Worm (Caenorhabditis elegans) whole organism, mixed stage, embryonic: ENCODE results near the gene ser-6.

Experiments used
- ces-1 ChIP-seq: fragments of 150-350 bp; optimal IDR thresholded peaks from 2 replicates; lab custom pipeline; 2014; ENCODE audit warnings: missing biosample characterization, missing genetic modification reagents, missing genetic modification characterization
- elt-1 ChIP-seq: sonication (generic microtip); optimal IDR thresholded peaks from 2 replicates; lab custom pipeline; 2017; ENCODE audit warnings: missing genetic modification characterization, mild to moderate bottlenecking, missing compliant biosample characterization, antibody characterized with exemption, moderate library complexity, borderline replicate concordance; ENCODE audit not compliant: insufficient read depth
- lsy-2 ChIP-seq: fragments of 150-350 bp; optimal IDR thresholded peaks from 2 replicates; lab custom pipeline; 2014; ENCODE audit warnings: missing biosample characterization, missing genetic modification characterization
- nhr-76 ChIP-seq: sonication (generic microtip); optimal IDR thresholded peaks from 2 replicates; lab custom pipeline; 2017; ENCODE audit warnings: missing biosample characterization, missing genetic modification characterization
- unc-62 ChIP-seq: fragments of 150-350 bp; optimal IDR thresholded peaks from 2 replicates; lab custom pipeline; 2014; ENCODE audit warnings: missing biosample characterization, missing genetic modification reagents, missing genetic modification characterization

DNA sequence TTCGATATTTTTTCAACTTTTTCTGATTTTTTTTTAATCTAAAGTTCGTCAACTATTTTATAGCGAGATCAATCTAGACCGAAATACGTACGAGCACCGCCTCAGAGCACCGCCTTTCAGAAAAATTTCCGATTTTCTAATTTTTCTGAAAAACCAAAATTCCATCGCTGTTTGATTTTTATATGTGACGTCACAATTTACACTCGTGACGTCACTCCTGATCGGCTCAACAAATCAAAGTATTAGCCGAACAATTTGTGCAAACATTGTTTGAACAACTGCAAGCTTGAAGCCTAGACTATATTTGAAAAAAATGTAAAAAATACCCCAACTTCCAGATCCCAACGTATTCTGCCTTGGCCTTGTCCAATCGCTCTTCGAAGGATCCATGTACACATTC lies 24.7 kb upstream of the ser-6 start:
- no peak for TF ChIP-seq lsy-2 (tag; lab: Kevin White, UChicago)
- no peak for TF ChIP-seq unc-62 (GFP tag; lab: Kevin White, UChicago)
- TF ChIP-seq nhr-76 = no peak
- no peak for TF ChIP-seq ces-1 (GFP tag; lab: Kevin White, UChicago)
- TF ChIP-seq elt-1 (tag; lab: Kevin White, UChicago) = no peak
